Fruit fly (Drosophila melanogaster): Measurements from ENCODE around the gene Ubc7.

- TF ChIP-seq toe (GFP tag; optimal IDR thresholded peaks at IDR 0.05) (no peak), cnc (optimal IDR thresholded peaks at IDR 0.05) (no peak), cic (GFP tag; optimal IDR thresholded peaks at IDR 0.05) (no peak), CG14711 (tag; optimal IDR thresholded peaks at IDR 0.05) (no peak)
These were observed 23.6 kb downstream of the Ubc7 start for dm6 chrX:16616773-16617738.

Data from whole organism, adult.